Worm (Caenorhabditis elegans) whole organism, L4/young adult: ENCODE data around the gene pde-12.

ENCODE experiments used
- W03F9.2 ChIP-seq: fragments of 150-350 bp; optimal IDR thresholded peaks from 2 replicates; lab custom pipeline; 2014; ENCODE audit warnings: missing biosample characterization, missing genetic modification characterization
- him-1 ChIP-seq: sonication (generic microtip); optimal IDR thresholded peaks from 2 replicates; lab custom pipeline; 2016; ENCODE audit warnings: missing genotype, missing genetic modification reagents, missing genetic modification characterization, missing compliant biosample characterization

DNA sequence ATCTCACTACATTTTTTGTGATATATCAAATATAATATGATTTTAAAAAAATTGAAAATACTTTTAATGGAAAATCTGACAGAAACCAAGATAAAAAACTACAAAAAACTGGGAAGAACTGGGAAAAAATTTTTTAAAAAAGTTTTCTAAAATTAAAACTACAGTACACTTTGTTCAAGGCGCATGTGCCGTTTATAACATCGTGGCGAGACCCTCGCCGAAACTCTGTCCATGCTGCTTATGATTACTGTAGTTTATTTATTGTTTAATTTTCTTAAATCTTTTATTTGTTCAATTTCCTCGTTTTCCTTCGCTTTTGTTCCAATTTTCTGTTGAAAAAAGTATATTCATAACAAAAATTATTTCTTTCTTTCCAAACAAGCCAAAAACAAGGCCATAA lies 36.6 kb upstream of the pde-12 start, which contains the start of gene athp-1:
- peak; percentile 60 for TF ChIP-seq W03F9.2 (tag; lab: Kevin White, UChicago)
- no peak for TF ChIP-seq him-1 (tag; lab: Kevin White, UChicago)
